Worm (Caenorhabditis elegans): ENCODE results near the gene try-10.

- TF ChIP-seq pqm-1 (tag; optimal IDR thresholded peaks at IDR 0.05) (no peak), unc-130 (GFP tag; optimal IDR thresholded peaks at IDR 0.05) (no peak), ama-1 (optimal IDR thresholded peaks at IDR 0.05) (no peak), pha-4 (GFP tag; IDR thresholded peaks at IDR 0.05) (no peak), pha-4 (tag; optimal IDR thresholded peaks at IDR 0.05) (no peak), ZK546.5 (tag; optimal IDR thresholded peaks at IDR 0.05) (no peak), ces-1 (GFP tag; optimal IDR thresholded peaks at IDR 0.05) (no peak), hmg-1.1 (GFP tag; IDR thresholded peaks at IDR 0.05) (no peak), nhr-6 (tag; optimal IDR thresholded peaks at IDR 0.05) (no peak), ceh-28 (tag; optimal IDR thresholded peaks at IDR 0.05) (no peak)
Measured at ce11 chrV:12963192-12963591, 49.9 kb downstream of the try-10 start, which contains the start of gene hrg-9.
